Worm (Caenorhabditis elegans): Measurements from ENCODE around the gene cuc-1.

The cuc-1 gene

ce11 chrIII:7878852-7879329 lies 18.1 kb upstream of the cuc-1 start, which contains the start of gene sup-18:
TSS of gene sup-18 (minus strand) at chrIII:7878902.
- no peak for TF ChIP-seq B0310.2 (tag; optimal IDR thresholded peaks at IDR 0.05)
- no peak for TF ChIP-seq hmbx-1 (tag; optimal IDR thresholded peaks at IDR 0.05)
- no peak for TF ChIP-seq ceh-13 (GFP tag; optimal IDR thresholded peaks at IDR 0.05)
- TF ChIP-seq tbx-11 (GFP tag; IDR thresholded peaks at IDR 0.05): no peak
- TF ChIP-seq tra-4 (tag; optimal IDR thresholded peaks at IDR 0.05): no peak
- no peak for TF ChIP-seq pes-1 (GFP tag; IDR thresholded peaks at IDR 0.05)
- no peak for TF ChIP-seq hmg-4 (GFP tag; optimal IDR thresholded peaks at IDR 0.05)
- no peak for TF ChIP-seq aly-1 (tag; optimal IDR thresholded peaks at IDR 0.05)
- no peak for TF ChIP-seq hnd-1 (tag; optimal IDR thresholded peaks at IDR 0.05)
- TF ChIP-seq tbx-37 (GFP tag; conservative IDR thresholded peaks at IDR 0.05): no peak
- no peak for TF ChIP-seq F13C5.2 (tag; optimal IDR thresholded peaks at IDR 0.05)
- TF ChIP-seq ama-1 (optimal IDR thresholded peaks at IDR 0.05): no peak
- TF ChIP-seq ceh-36 (tag; optimal IDR thresholded peaks at IDR 0.05): no peak
- TF ChIP-seq ets-7 (tag; optimal IDR thresholded peaks at IDR 0.05): no peak
- TF ChIP-seq flt-1 (GFP tag; IDR thresholded peaks at IDR 0.05): no peak
- TF ChIP-seq scrt-1 (GFP tag; IDR thresholded peaks at IDR 0.05): no peak
- no peak for TF ChIP-seq sea-1 (GFP tag; conservative IDR thresholded peaks at IDR 0.05)

ce11 chrIII:7877090-7877489 lies 16.3 kb upstream of the cuc-1 start:
- TF ChIP-seq ets-7 (tag; optimal IDR thresholded peaks at IDR 0.05): no peak

ce11 chrIII:7873481-7873880 lies 12.7 kb upstream of the cuc-1 start, which contains the start of gene tyr-1:
TSS of gene tyr-1 (plus strand) at chrIII:7873781.
- TF ChIP-seq hmg-4 (GFP tag; optimal IDR thresholded peaks at IDR 0.05): no peak
- no peak for TF ChIP-seq tra-4 (tag; optimal IDR thresholded peaks at IDR 0.05)
- no peak for TF ChIP-seq F13C5.2 (tag; optimal IDR thresholded peaks at IDR 0.05)

ce11 chrIII:7872776-7873175 lies 12.0 kb upstream of the cuc-1 start:
- TF ChIP-seq F13C5.2 (tag; optimal IDR thresholded peaks at IDR 0.05) (no peak), ets-7 (tag; optimal IDR thresholded peaks at IDR 0.05) (no peak)

ce11 chrIII:7866189-7866588 lies 5.4 kb upstream of the cuc-1 start, which contains the start of gene cup-4:
TSS of gene cup-4 (plus strand) at chrIII:7866489.
- TF ChIP-seq pes-1 (GFP tag; IDR thresholded peaks at IDR 0.05) (no peak), sea-1 (GFP tag; conservative IDR thresholded peaks at IDR 0.05) (no peak), hmbx-1 (tag; optimal IDR thresholded peaks at IDR 0.05) (no peak), tbx-37 (GFP tag; conservative IDR thresholded peaks at IDR 0.05) (no peak), hmg-4 (GFP tag; optimal IDR thresholded peaks at IDR 0.05) (no peak), flt-1 (GFP tag; IDR thresholded peaks at IDR 0.05) (no peak)

- TF ChIP-seq ceh-36 (tag; optimal IDR thresholded peaks at IDR 0.05): no peak
- TF ChIP-seq hnd-1 (tag; optimal IDR thresholded peaks at IDR 0.05): no peak
- TF ChIP-seq B0310.2 (tag; optimal IDR thresholded peaks at IDR 0.05): no peak
- no peak for TF ChIP-seq scrt-1 (GFP tag; IDR thresholded peaks at IDR 0.05)
- TF ChIP-seq flt-1 (GFP tag; IDR thresholded peaks at IDR 0.05): no peak
- TF ChIP-seq hmg-4 (GFP tag; optimal IDR thresholded peaks at IDR 0.05): no peak
- TF ChIP-seq hmbx-1 (tag; optimal IDR thresholded peaks at IDR 0.05): no peak
- TF ChIP-seq tra-4 (tag; optimal IDR thresholded peaks at IDR 0.05): no peak
- no peak for TF ChIP-seq pes-1 (GFP tag; IDR thresholded peaks at IDR 0.05)
- TF ChIP-seq tbx-11 (GFP tag; IDR thresholded peaks at IDR 0.05): no peak
- no peak for TF ChIP-seq sea-1 (GFP tag; conservative IDR thresholded peaks at IDR 0.05)
- no peak for TF ChIP-seq ceh-13 (GFP tag; optimal IDR thresholded peaks at IDR 0.05)
- TF ChIP-seq F13C5.2 (tag; optimal IDR thresholded peaks at IDR 0.05): no peak
- TF ChIP-seq ets-7 (tag; optimal IDR thresholded peaks at IDR 0.05): no peak
- TF ChIP-seq ama-1 (optimal IDR thresholded peaks at IDR 0.05): no peak
- TF ChIP-seq tbx-37 (GFP tag; conservative IDR thresholded peaks at IDR 0.05): no peak
- TF ChIP-seq aly-1 (tag; optimal IDR thresholded peaks at IDR 0.05): no peak
These were observed 4.5 kb upstream of the cuc-1 start, which contains the start of gene slc-17.3 for ce11 chrIII:7865238-7865761. TSS of gene slc-17.3 (minus strand) at chrIII:7865288.

- no peak for TF ChIP-seq ama-1 (optimal IDR thresholded peaks at IDR 0.05)
- no peak for TF ChIP-seq ets-7 (tag; optimal IDR thresholded peaks at IDR 0.05)
- no peak for TF ChIP-seq aly-1 (tag; optimal IDR thresholded peaks at IDR 0.05)
- no peak for TF ChIP-seq B0310.2 (tag; optimal IDR thresholded peaks at IDR 0.05)
- no peak for TF ChIP-seq sea-1 (GFP tag; conservative IDR thresholded peaks at IDR 0.05)
- no peak for TF ChIP-seq flt-1 (GFP tag; IDR thresholded peaks at IDR 0.05)
- TF ChIP-seq hnd-1 (tag; optimal IDR thresholded peaks at IDR 0.05): no peak
- TF ChIP-seq hmg-4 (GFP tag; optimal IDR thresholded peaks at IDR 0.05): no peak
These were observed 843 bp upstream of the cuc-1 start, which contains the start of gene snr-5 for ce11 chrIII:7861535-7862120. TSS of gene snr-5 (plus strand) at chrIII:7862070.

ce11 chrIII:7859313-7859712 lies 1.5 kb downstream of the cuc-1 start, which contains the start of gene tomm-7:
TSS of gene tomm-7 (plus strand) at chrIII:7859613.
- TF ChIP-seq F13C5.2 (tag; optimal IDR thresholded peaks at IDR 0.05): no peak
- no peak for TF ChIP-seq hmbx-1 (tag; optimal IDR thresholded peaks at IDR 0.05)
- TF ChIP-seq pes-1 (GFP tag; IDR thresholded peaks at IDR 0.05): no peak
- no peak for TF ChIP-seq sea-1 (GFP tag; conservative IDR thresholded peaks at IDR 0.05)
